Worm (Caenorhabditis elegans) whole organism, L4/young adult: ENCODE results near the gene sre-41.

Source experiments
- W03F9.2 ChIP-seq: fragments of 150-350 bp; optimal IDR thresholded peaks from 2 replicates; lab custom pipeline; 2014; ENCODE audit warnings: missing biosample characterization, missing genetic modification characterization
- dao-5 ChIP-seq: sonication (generic microtip); optimal IDR thresholded peaks from 2 replicates; lab custom pipeline; 2016; ENCODE audit warnings: missing genotype, missing genetic modification characterization, moderate library complexity, missing compliant biosample characterization
- him-1 ChIP-seq: sonication (generic microtip); optimal IDR thresholded peaks from 2 replicates; lab custom pipeline; 2016; ENCODE audit warnings: missing genotype, missing genetic modification reagents, missing genetic modification characterization, missing compliant biosample characterization

sre-41 gene

DNA sequence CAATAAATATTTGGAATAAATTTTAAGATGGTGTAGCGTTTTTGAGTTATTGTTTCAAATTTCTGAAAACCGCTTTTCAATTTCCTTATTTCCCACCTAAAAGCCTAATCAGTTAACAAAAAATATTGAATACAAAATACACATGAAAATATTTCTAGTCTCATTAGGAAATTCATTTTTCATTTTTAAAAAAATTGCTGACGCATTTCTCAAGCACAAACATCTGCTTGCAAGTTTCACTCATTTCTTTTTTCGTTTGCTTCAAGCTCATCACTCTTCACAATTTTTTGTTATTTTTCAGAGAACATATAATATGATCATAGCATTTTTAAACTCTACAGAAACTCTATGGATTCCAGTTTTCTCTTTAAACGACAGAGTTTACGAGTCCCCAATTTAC is at the start of gene sre-41:
Gene sre-41, plus strand, starts transcription at position 301 of the 400 bp plus-strand sequence.
- no peak for TF ChIP-seq dao-5 (tag; lab: Kevin White, UChicago)
- TF ChIP-seq him-1 (tag; lab: Kevin White, UChicago): no peak
- no peak for TF ChIP-seq W03F9.2 (tag; lab: Kevin White, UChicago)

DNA sequence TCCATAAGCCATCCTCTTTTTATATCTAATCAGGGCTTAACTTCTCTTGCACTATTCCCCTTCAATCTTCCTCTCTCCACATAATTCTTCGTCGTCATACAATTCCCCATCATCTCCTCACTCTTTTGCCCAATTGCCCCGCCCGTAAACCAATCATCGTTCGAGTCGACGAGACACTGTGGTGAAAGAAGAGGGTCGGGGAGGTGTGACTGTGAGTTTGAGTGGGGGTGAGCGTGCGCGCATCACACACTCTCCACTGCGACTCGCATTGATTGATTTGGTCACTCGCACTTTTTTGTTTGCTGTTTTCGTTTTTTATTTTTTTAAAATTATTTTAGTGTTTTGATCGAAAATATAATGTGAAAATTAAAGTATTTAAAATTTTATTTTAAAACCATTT is 48.9 kb upstream of the sre-41 start:
- no peak for TF ChIP-seq him-1 (tag; lab: Kevin White, UChicago)
- TF ChIP-seq W03F9.2 (tag; lab: Kevin White, UChicago): peak; percentile 44

DNA sequence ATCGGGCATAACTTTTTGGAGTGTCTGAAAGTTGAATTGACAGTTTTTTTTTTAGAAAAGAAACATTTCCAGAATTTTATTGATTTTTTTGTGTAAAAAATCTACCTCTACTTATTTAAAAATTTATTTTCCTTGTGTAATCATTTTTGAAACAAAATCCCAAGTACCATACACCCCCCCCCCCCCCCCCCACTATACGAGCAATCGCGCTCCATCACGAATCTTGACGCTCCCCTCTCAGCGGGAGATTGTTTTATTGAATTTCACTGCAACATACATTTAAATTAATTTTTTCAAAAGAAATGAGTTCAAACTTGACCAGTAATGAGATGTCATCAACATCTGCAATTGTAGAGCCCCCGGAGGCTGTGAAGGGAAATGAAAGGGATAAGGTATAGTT is 48.4 kb upstream of the sre-41 start, which contains the start of gene sop-2:
Gene sop-2, plus strand, starts transcription at position 301 of the 400 bp plus-strand sequence.
- no peak for TF ChIP-seq him-1 (tag; lab: Kevin White, UChicago)
- no peak for TF ChIP-seq dao-5 (tag; lab: Kevin White, UChicago)
- no peak for TF ChIP-seq W03F9.2 (tag; lab: Kevin White, UChicago)

DNA sequence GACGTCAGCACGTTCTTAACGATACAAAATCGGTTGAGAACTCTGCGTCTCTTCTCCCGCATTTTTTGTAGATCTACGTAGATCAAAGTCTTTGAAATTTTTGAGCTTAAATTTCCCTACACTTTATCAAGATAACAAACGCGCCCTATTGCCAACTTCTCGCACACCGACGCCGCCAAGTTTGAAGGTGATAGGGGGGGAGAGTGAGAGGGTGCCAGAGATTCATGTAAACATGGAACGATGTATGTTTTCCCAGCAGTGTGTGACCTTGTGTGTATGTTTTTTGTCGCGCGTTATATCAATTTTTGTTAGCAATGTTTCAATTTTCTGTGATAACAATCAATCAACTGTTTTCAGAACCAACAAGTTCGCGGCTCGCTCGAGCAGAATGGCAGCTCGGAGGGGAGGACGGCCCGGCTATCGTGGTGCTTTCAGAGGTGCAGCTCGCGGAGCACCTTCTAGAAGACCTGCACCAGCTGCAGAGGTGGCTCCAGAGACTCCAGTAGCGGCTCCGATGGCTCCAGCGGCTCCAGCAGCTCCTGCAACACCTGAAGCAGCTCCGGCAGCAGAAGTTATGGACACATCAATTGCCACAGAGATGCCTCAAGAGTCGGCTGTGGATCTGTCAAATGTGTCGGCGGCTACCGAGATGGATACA is 46.4 kb upstream of the sre-41 start:
- TF ChIP-seq him-1 (tag; lab: Kevin White, UChicago) (no peak), W03F9.2 (tag; lab: Kevin White, UChicago) (no peak), dao-5 (tag; lab: Kevin White, UChicago) (no peak)

DNA sequence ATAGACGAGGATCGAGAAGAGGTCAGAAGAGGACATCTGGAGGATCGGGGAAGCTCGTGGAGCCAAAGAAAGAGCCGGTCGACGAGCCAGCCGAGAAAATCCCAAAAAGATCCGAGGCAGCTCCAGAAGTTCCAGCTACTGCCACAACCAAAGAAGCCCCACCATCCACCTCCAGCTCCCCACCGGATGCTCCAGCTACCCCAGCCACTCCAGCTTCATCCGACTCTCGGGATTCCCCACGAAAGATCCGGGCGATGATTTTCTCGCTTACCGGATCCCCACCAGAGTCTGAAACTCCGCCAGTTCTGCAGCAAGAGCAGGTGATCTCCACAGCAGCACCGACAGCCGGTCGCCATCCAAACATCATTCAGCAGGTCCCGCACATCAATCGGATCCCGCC is 45.2 kb upstream of the sre-41 start:
- TF ChIP-seq W03F9.2 (tag; lab: Kevin White, UChicago) (no peak), dao-5 (tag; lab: Kevin White, UChicago) (no peak), him-1 (tag; lab: Kevin White, UChicago) (no peak)

DNA sequence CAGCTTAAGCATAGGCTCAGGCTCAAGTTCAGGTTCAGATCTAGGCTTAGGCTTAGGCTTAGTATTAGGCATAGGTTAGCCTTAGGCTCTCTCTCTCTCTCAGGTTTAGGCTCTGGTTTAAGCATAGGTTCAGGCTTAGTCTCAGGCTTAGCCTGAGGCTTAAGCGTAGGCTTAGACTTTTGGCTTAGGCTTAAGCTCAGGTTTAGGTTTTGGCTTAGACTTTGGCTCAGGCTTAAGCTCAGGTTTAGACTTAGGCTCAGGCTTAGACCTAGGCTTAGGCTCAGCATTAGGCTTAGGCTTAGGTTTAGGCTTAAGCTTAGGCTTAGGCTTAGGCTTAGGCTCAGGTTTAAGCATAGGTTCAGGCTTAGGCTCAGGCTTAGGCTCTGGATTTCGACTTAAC is 44.4 kb upstream of the sre-41 start:
- TF ChIP-seq W03F9.2 (tag; lab: Kevin White, UChicago) (no peak), him-1 (tag; lab: Kevin White, UChicago) (no peak), dao-5 (tag; lab: Kevin White, UChicago) (no peak)

DNA sequence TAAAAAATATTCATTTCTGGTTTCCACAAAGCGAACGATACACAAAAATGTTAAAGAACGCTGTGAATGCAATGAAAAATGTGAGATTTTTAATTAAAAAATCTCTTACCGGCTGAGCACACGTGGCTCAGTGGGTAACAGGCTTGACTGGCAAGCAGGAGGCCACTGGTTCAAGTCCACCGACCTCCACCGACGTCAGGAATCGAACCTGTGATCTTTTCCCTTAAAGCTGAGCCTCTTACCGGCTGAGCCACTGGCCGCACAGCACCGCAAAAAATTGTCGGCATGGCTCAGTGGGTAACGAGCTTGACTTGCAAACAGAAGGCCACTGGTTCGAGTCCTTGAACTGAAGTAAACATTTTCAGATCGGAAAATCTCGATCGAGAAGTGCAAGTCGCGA is 43.3 kb upstream of the sre-41 start, which contains the start of gene C44C11.6:
Gene C44C11.6, plus strand, starts transcription at position 23 of the 400 bp plus-strand sequence.
- TF ChIP-seq dao-5 (tag; lab: Kevin White, UChicago): no peak
- TF ChIP-seq W03F9.2 (tag; lab: Kevin White, UChicago): no peak
- TF ChIP-seq him-1 (tag; lab: Kevin White, UChicago): no peak

DNA sequence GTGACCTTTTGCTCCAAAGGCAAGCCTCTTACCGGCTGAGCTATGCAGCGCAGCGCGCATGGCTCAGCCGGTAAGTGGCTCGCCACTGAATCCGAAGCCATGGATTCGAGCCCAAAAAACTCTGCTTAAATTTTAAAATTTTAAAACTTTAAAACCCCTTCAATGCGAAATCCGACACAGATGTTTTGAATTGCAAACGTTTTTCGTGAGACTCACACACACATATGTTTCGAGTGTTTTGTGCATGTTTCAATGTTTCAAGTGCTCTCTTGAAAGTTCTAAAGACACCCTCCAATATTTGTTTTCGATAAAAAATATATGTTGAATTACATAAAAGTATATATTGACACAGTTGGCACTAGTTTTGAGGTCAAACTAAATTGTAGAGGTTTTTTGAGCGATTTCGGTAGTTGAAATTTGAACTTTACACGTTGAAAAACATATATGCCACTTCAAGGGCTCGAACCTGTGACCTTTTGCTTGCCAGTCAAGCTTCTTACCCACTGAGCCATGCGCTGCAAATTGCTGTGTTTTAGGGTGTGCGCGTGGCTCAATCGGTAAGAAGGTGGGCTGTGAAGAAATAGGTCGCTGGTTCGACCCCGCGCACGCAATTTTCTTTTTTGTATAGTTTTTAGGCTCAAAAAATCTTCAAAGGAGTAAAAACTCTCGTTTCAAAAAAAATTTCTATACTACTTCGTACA is 41.6 kb upstream of the sre-41 start:
- TF ChIP-seq W03F9.2 (tag; lab: Kevin White, UChicago) (no peak), dao-5 (tag; lab: Kevin White, UChicago) (no peak), him-1 (tag; lab: Kevin White, UChicago) (no peak)

DNA sequence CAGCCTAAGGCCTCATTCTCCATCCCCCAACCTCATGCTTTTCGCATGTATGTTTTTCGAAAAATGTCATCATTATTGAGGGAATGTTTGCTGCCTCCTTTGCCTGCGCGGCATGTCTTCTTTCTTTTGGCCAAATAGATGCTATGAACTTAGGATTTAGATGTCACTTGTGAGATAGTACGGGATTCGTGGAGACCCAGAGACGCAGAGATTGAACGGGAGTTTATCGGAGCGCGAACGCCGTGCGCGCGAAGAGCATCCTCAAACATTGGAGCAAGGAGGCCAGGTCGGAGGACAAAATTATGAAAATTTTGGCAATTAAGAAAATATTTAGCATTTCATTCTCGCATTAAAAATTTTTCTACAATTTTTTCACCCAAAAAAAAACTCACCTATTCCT is 39.1 kb upstream of the sre-41 start:
- TF ChIP-seq W03F9.2 (tag; lab: Kevin White, UChicago) (no peak), him-1 (tag; lab: Kevin White, UChicago) (no peak), dao-5 (tag; lab: Kevin White, UChicago) (no peak)

DNA sequence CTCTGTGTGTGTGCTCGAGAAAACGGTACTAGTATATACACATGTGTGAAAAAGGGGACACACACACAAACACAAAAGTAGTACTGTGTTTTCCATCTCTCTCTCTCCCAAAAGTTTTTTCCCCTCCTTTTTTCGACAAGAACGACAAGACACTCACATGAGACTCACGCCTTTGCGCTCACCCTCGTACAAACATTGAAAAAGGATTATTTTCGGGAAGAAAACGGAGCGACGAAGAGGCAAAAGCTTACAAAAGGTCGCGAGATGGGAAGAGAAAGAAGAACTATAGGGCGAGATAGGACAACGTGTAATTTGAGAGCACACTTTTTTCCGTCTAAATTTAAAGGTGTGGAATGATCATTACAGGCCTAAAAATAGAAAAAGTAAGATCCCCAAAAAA is 38.2 kb upstream of the sre-41 start:
- TF ChIP-seq him-1 (tag; lab: Kevin White, UChicago): no peak
- no peak for TF ChIP-seq W03F9.2 (tag; lab: Kevin White, UChicago)
- TF ChIP-seq dao-5 (tag; lab: Kevin White, UChicago): no peak

DNA sequence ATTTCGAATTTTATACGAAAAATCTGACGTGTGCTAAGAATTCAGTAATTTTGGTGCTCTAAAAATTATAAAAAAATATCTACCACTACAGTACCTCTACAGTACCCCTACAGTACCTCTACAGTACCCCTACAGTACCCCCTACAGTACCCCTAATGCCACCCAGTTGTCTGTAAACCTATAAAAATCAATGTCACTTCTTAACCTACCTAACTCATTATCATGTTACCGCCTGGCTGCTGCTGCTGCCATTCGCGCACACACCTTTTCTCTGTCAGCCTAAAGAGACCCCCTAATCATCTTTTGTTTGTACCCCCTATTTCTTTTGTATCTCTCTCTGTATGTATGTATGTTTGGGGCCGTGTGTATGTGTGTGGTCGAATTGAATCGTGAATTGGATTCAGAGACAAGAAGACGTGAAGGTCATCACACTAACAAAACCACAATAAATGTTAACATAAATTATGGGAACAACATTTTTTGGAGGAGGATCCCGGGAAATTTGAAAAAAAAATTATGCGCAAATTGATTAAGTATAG is 37.3 kb upstream of the sre-41 start:
- TF ChIP-seq W03F9.2 (tag; lab: Kevin White, UChicago) (no peak), him-1 (tag; lab: Kevin White, UChicago) (no peak), dao-5 (tag; lab: Kevin White, UChicago) (no peak)

DNA sequence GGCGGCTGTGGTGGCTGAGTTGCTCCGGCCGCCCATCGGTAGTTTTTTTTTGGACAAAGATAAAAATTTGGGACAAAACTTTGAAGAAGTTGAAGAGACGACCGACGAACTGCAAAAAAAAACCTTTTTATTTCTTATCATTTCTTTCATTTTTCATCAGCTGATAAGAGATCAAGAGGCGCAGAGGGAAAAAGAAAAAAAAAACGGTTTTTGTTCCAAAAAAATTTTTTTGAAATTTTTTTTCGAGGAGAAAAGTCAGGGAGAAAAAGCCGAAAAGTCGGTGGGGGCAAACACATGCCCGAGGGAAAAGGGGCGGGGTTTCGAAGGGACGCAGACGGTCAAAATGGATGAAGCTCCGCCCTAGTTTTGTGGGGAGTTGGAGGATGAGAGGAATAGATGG is 36.0 kb upstream of the sre-41 start, which contains the start of gene ras-1:
Gene ras-1, minus strand, starts transcription at position 129 of the 400 bp plus-strand sequence.
- TF ChIP-seq W03F9.2 (tag; lab: Kevin White, UChicago) (no peak), him-1 (tag; lab: Kevin White, UChicago) (no peak), dao-5 (tag; lab: Kevin White, UChicago) (no peak)

DNA sequence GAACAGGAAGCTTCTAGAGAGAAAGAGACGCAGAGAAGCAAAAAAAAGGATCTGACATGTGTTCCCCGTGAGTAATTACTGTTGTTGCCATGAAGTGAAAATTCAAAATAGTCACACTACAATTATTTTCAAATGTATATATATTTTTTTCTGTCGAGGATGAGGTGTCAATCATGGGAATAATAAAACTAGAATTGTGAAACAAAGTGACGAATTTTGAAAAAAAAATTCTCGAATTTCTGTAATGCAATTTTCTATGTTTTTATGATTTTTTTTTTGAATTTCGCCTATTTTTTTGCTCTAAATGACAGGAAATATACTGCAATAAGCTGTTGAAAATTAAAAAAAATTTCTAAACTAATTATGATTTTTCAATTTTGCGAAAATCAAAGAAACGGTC is 35.0 kb upstream of the sre-41 start:
- TF ChIP-seq dao-5 (tag; lab: Kevin White, UChicago): no peak
- no peak for TF ChIP-seq him-1 (tag; lab: Kevin White, UChicago)
- TF ChIP-seq W03F9.2 (tag; lab: Kevin White, UChicago): no peak
